Worm (Caenorhabditis elegans): ENCODE data around the gene klp-18.
A peak's percentile ranks its signal among the peaks of the same experiment; 100 is the strongest.

klp-18 gene

DNA sequence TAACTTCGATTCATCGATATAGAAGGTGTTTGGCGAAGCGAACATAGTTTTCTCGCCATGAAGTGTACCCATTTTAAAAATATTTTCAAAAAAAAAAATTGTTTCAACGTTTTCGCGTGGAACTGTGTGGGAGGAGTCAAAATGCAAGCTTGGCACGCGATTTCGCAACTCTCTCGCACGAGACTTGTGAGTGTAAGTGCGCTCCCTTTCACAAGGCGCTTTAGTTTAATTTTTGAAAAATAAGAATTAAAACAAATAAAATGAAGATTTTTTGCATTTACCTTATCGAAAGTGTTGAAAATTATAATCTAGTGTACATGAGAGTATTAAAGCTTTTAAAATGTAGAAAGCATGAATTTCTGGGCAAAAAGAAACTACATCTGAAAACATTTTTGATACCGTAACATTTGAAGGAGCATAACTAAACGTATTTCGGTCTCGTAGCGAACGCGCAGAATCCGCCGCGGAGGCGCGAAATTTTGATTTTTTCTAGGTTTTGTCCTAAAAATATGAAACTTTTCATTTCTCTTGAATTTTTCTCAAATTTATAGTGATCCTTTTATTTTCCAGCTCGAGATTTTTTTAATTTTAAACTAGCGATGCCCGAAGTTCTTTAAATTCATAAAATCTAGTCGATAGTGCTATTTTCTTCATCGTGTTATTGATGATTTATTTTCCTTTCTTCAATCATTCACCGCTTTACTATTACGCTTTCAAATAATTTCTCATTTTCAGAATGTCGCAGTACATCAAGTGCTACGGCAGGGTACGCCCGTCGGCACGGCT is at the start of gene klp-18, which contains the start of gene cogc-2:
Gene klp-18, plus strand, starts transcription at position 736 of the 786 bp plus-strand sequence.
Gene cogc-2, minus strand, starts transcription at position 105 of the 786 bp plus-strand sequence.
- TF ChIP-seq ztf-11 (tag; optimal IDR thresholded peaks at IDR 0.05) (no peak), zag-1 (tag; optimal IDR thresholded peaks at IDR 0.05) (peak; percentile 23), ceh-82 (tag; optimal IDR thresholded peaks at IDR 0.05) (no peak), sma-9 (GFP tag; optimal IDR thresholded peaks at IDR 0.05) (peak; percentile 80), sma-9 (tag; optimal IDR thresholded peaks at IDR 0.05) (no peak), ceh-16 (tag; optimal IDR thresholded peaks at IDR 0.05) (peak; percentile 43), nhr-129 (tag; optimal IDR thresholded peaks at IDR 0.05) (peak; percentile 85), lsy-2 (tag; optimal IDR thresholded peaks at IDR 0.05) (peak; percentile 70 to 91), peb-1 (tag; optimal IDR thresholded peaks at IDR 0.05) (no peak), sem-4 (tag; optimal IDR thresholded peaks at IDR 0.05) (peak; percentile 76), C34F6.9 (tag; optimal IDR thresholded peaks at IDR 0.05) (peak; percentile 88), Y55F3AM.14 (GFP tag; optimal IDR thresholded peaks at IDR 0.05) (no peak), blmp-1 (tag; optimal IDR thresholded peaks at IDR 0.05; ENCODE audit: insufficient read depth) (peak; percentile 45), dmd-4 (tag; optimal IDR thresholded peaks at IDR 0.05) (no peak), lin-39 (tag; optimal IDR thresholded peaks at IDR 0.05) (no peak), unc-62 (GFP tag; optimal IDR thresholded peaks at IDR 0.05) (no peak), lin-13 (GFP tag; optimal IDR thresholded peaks at IDR 0.05) (peak; percentile 82), nhr-6 (tag; optimal IDR thresholded peaks at IDR 0.05) (peak; percentile 29), ZK546.5 (tag; optimal IDR thresholded peaks at IDR 0.05) (no peak), ztf-4 (tag; optimal IDR thresholded peaks at IDR 0.05) (no peak), fos-1 (tag; optimal IDR thresholded peaks at IDR 0.05) (peak; percentile 62), mab-5 (tag; optimal IDR thresholded peaks at IDR 0.05) (peak; percentile 68), egl-27 (tag; optimal IDR thresholded peaks at IDR 0.05) (peak; percentile 48), F13H6.1 (tag; optimal IDR thresholded peaks at IDR 0.05) (peak; percentile 83), nhr-23 (tag; optimal IDR thresholded peaks at IDR 0.05) (no peak), lin-11 (tag; optimal IDR thresholded peaks at IDR 0.05) (peak; percentile 90), nhr-10 (tag; optimal IDR thresholded peaks at IDR 0.05) (no peak), gmeb-1 (tag; optimal IDR thresholded peaks at IDR 0.05) (peak; percentile 96), nhr-11 (tag; optimal IDR thresholded peaks at IDR 0.05) (no peak), mdl-1 (tag; optimal IDR thresholded peaks at IDR 0.05) (no peak), unc-55 (GFP tag; optimal IDR thresholded peaks at IDR 0.05) (peak; percentile 97), snpc-4 (tag; optimal IDR thresholded peaks at IDR 0.05) (peak; percentile 61), sma-3 (GFP tag; optimal IDR thresholded peaks at IDR 0.05) (peak; percentile 86), crh-2 (tag; optimal IDR thresholded peaks at IDR 0.05) (peak; percentile 88), nhr-12 (tag; optimal IDR thresholded peaks at IDR 0.05) (no peak), ama-1 (optimal IDR thresholded peaks at IDR 0.05) (peak; percentile 35), nhr-21 (tag; optimal IDR thresholded peaks at IDR 0.05) (peak; percentile 72), R02D3.7 (tag; optimal IDR thresholded peaks at IDR 0.05) (peak; percentile 18), nhr-25 (tag; optimal IDR thresholded peaks at IDR 0.05) (peak; percentile 78), unc-39 (tag; optimal IDR thresholded peaks at IDR 0.05) (no peak), skn-1 (tag; optimal IDR thresholded peaks at IDR 0.05) (peak; percentile 31), nhr-237 (tag; optimal IDR thresholded peaks at IDR 0.05) (no peak), nhr-77 (tag; optimal IDR thresholded peaks at IDR 0.05) (no peak), elt-3 (tag; optimal IDR thresholded peaks at IDR 0.05) (no peak)

DNA sequence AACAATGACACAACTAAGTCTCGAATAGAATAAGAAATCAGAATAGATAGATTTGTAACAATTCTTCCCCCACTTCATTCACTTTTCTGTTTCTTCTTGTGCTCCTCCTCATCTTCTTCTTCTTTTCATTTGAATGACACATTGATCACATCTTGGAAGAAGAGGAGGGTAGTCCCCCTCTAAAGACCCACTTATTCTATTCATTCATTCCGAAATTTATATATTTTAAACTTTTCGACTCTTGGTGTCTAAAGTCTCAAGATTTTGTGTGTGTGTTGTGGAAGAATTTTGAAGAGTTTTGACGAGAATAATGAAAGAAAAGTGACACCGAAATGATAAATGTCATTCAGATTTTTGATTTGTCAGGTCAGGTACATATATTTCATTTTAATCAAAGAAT is 48.9 kb upstream of the klp-18 start:
- TF ChIP-seq sma-9 (GFP tag; optimal IDR thresholded peaks at IDR 0.05) = no peak
- TF ChIP-seq sma-9 (tag; optimal IDR thresholded peaks at IDR 0.05) = no peak
- TF ChIP-seq unc-62 (GFP tag; optimal IDR thresholded peaks at IDR 0.05) = no peak
- TF ChIP-seq elt-3 (tag; optimal IDR thresholded peaks at IDR 0.05) = no peak
- TF ChIP-seq lsy-2 (tag; optimal IDR thresholded peaks at IDR 0.05) = no peak
- TF ChIP-seq sem-4 (tag; optimal IDR thresholded peaks at IDR 0.05) = no peak
- no peak for TF ChIP-seq nhr-6 (tag; optimal IDR thresholded peaks at IDR 0.05)
- TF ChIP-seq nhr-23 (tag; optimal IDR thresholded peaks at IDR 0.05) = no peak
- no peak for TF ChIP-seq nhr-21 (tag; optimal IDR thresholded peaks at IDR 0.05)
- TF ChIP-seq lin-39 (tag; optimal IDR thresholded peaks at IDR 0.05) = no peak
- TF ChIP-seq Y55F3AM.14 (GFP tag; optimal IDR thresholded peaks at IDR 0.05) = no peak
- no peak for TF ChIP-seq peb-1 (tag; optimal IDR thresholded peaks at IDR 0.05)
- no peak for TF ChIP-seq unc-39 (tag; optimal IDR thresholded peaks at IDR 0.05)
- TF ChIP-seq ztf-1 (GFP tag; conservative IDR thresholded peaks at IDR 0.05) = no peak
